Worm (Caenorhabditis elegans): Measurements from ENCODE around the gene rpl-35.

DNA sequence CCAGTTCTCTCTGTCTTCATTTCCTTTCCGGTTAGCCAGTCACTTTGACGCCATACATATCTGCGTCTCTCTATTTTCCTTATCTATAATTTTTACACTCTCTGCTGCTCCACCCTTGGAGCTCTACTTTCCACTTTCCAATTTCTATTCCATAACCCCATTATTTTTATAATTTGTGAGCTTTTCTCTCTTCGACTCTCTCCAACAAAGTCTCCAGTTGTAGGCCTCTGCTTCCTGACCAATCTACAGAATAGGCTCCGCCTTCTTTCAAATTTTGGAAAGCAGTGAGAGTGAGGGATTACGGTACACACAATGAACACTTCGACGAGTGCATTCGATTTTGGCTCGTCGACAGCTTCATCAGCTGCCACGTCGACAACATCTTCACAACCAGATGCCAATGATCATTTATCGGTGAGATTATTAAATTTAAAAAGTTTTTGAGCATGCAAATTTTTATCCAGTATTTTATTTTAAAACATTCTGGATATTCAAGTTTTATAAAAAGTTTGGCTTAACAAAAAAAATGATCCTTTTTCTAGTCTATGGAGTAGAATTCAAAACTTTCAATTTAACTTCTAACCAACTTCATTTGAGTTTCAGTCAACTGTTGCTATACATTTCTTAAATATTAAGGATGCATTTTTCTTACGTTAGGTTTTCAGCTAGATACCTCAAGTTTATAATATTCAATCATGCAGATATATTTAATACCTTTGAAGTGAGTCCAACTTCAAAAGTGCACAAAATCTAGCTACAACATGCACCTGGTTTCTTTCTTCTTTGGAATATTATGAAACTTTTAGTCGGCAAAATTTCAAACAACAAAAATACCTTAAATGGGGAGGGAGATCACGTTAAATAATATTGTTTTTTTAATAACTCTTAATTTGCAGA lies 40.5 kb upstream of the rpl-35 start, which contains the start of gene egl-5:
- TF ChIP-seq nhr-28 (tag; optimal IDR thresholded peaks at IDR 0.05) (no peak), M03D4.4 (tag; optimal IDR thresholded peaks at IDR 0.05) (no peak), nhr-76 (tag; optimal IDR thresholded peaks at IDR 0.05) (no peak), snpc-4 (tag; optimal IDR thresholded peaks at IDR 0.05) (no peak), nhr-237 (tag; optimal IDR thresholded peaks at IDR 0.05) (no peak), ceh-39 (tag; optimal IDR thresholded peaks at IDR 0.05) (no peak)
